Worm (Caenorhabditis elegans): ENCODE measurements around the gene nlp-25.

Gene nlp-25

ce11 chrV:19623523-19624312, 17.7 kb downstream of the nlp-25 start:
- TF ChIP-seq ham-2 (GFP tag; optimal IDR thresholded peaks at IDR 0.05) (peak; percentile 36), elt-1 (tag; optimal IDR thresholded peaks at IDR 0.05; ENCODE audit: borderline replicate concordance, insufficient read depth) (peak; percentile 64), nhr-2 (tag; optimal IDR thresholded peaks at IDR 0.05) (no peak)

DNA sequence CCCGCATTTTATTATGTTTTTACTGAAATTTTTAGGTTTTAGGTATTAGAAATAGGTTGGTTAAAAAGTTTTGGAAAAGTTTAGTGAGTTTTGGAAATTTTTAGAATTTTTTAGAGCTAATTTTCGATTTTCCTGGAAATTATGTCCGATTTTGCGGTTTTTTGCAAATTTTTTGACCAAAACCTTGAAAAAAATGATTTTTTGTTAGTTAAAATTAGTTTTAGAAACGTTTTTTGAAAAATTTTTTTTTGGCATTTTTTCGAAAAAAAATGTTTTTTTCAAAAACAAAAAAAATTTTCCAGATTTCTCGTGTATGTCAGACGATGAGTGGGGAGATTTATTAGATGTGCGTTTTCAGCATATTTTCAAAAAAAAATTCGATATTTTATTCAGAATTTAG, 18.8 kb downstream of the nlp-25 start, which contains the start of gene dyf-19:
TSS of gene dyf-19 (plus strand) at position 301 of the 400 bp plus-strand sequence.
- no peak for TF ChIP-seq elt-1 (tag; optimal IDR thresholded peaks at IDR 0.05; ENCODE audit: borderline replicate concordance, insufficient read depth)
- no peak for TF ChIP-seq bed-3 (GFP tag; optimal IDR thresholded peaks at IDR 0.05)
- no peak for TF ChIP-seq sptf-1 (tag; optimal IDR thresholded peaks at IDR 0.05)

DNA sequence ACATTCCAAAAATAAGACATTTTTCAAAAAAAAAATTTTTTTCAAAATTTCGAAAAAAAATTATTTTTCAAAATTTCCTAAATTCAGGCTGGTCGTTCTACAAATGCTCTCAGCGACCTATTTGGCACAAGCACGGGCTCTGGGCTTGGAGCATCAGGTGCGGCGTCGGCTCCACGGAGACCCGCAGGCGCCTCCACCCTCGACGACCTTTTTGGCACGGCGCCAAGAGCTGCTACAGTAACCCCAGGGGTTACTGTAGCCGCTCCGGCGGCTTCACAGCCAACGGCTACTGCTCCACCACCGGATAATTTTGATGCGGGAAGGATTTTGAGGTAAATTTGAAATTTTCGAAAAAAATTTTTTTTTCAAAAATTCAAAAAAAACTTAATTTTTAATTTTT, 19.7 kb downstream of the nlp-25 start:
- TF ChIP-seq lsy-2 (tag; optimal IDR thresholded peaks at IDR 0.05) = no peak
- TF ChIP-seq ham-2 (GFP tag; optimal IDR thresholded peaks at IDR 0.05) = no peak

- TF ChIP-seq ces-1 (GFP tag; optimal IDR thresholded peaks at IDR 0.05) (no peak), lin-32 (GFP tag; optimal IDR thresholded peaks at IDR 0.05) (no peak), ceh-39 (tag; optimal IDR thresholded peaks at IDR 0.05) (no peak)
These were observed 23.6 kb downstream of the nlp-25 start for ce11 chrV:19629544-19629943.

DNA sequence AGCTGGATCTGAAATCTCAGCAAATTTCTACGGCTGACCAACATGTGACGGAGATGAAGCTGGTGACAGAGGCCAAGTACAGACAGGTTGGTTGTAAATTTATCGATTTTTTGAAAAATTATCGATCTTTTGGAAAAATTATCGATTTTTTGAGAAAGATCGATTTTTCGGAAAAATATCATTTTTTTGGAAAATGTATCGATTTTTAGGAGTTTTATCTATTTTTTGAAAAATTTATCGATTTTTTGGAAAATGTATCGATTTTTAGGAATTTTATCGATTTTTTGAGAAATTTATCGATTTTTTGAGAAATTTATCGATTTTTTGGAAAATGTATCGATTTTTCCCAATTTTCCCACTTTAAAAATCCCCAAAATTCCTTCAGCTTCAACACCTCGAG, 24.0 kb downstream of the nlp-25 start:
- TF ChIP-seq zip-8 (tag; optimal IDR thresholded peaks at IDR 0.05) (no peak), ztf-11 (tag; optimal IDR thresholded peaks at IDR 0.05) (no peak), sem-2 (GFP tag; optimal IDR thresholded peaks at IDR 0.05) (no peak), ceh-43 (GFP tag; optimal IDR thresholded peaks at IDR 0.05) (no peak), cnd-1 (tag; optimal IDR thresholded peaks at IDR 0.05) (no peak), elt-1 (tag; optimal IDR thresholded peaks at IDR 0.05; ENCODE audit: borderline replicate concordance, insufficient read depth) (no peak), drap-1 (GFP tag; optimal IDR thresholded peaks at IDR 0.05) (peak; percentile 67)

- TF ChIP-seq cnd-1 (tag; optimal IDR thresholded peaks at IDR 0.05) (no peak), mls-2 (tag; optimal IDR thresholded peaks at IDR 0.05) (peak; percentile 22)
These were observed 24.6 kb downstream of the nlp-25 start for ce11 chrV:19630569-19630968.

- TF ChIP-seq cnd-1 (tag; optimal IDR thresholded peaks at IDR 0.05) (no peak), ceh-43 (GFP tag; optimal IDR thresholded peaks at IDR 0.05) (no peak), nhr-12 (tag; optimal IDR thresholded peaks at IDR 0.05) (no peak), ceh-39 (tag; optimal IDR thresholded peaks at IDR 0.05) (no peak), tbx-8 (GFP tag; optimal IDR thresholded peaks at IDR 0.05) (no peak), snpc-4 (tag; optimal IDR thresholded peaks at IDR 0.05) (no peak), nhr-28 (tag; optimal IDR thresholded peaks at IDR 0.05) (no peak), elt-3 (tag; optimal IDR thresholded peaks at IDR 0.05) (no peak), M03D4.4 (tag; optimal IDR thresholded peaks at IDR 0.05) (no peak), lin-13 (tag; optimal IDR thresholded peaks at IDR 0.05) (no peak), drap-1 (GFP tag; optimal IDR thresholded peaks at IDR 0.05) (no peak), nhr-237 (tag; optimal IDR thresholded peaks at IDR 0.05) (no peak), sem-2 (GFP tag; optimal IDR thresholded peaks at IDR 0.05) (no peak), unc-62 (GFP tag; optimal IDR thresholded peaks at IDR 0.05) (no peak), unc-39 (tag; optimal IDR thresholded peaks at IDR 0.05) (no peak), ces-1 (GFP tag; optimal IDR thresholded peaks at IDR 0.05) (no peak), lin-32 (GFP tag; optimal IDR thresholded peaks at IDR 0.05) (no peak), blmp-1 (tag; optimal IDR thresholded peaks at IDR 0.05) (no peak), pha-4 (tag; optimal IDR thresholded peaks at IDR 0.05) (no peak), nhr-76 (tag; optimal IDR thresholded peaks at IDR 0.05) (no peak)
These were observed 26.6 kb downstream of the nlp-25 start, which contains the start of gene Y43F8C.5 for ce11 chrV:19632546-19632945. Gene Y43F8C.5, minus strand, starts transcription at chrV:19632646.

Measured in whole organism, mixed stage, embryonic.